Fruit fly (Drosophila melanogaster): ENCODE results near the gene Syt14.

dm6 chr3R:4353569-4353968 is 34.7 kb upstream of the Syt14 start:
- TF ChIP-seq CG7045 (GFP tag; optimal IDR thresholded peaks at IDR 0.05), result no peak
- TF ChIP-seq kay (GFP tag; ENCODE audit: borderline replicate concordance), result no peak
- TF ChIP-seq CG33017 (tag; optimal IDR thresholded peaks at IDR 0.05), result no peak
- no peak for TF ChIP-seq tj (GFP tag; optimal IDR thresholded peaks at IDR 0.05)
- no peak for TF ChIP-seq toe (GFP tag; optimal IDR thresholded peaks at IDR 0.05)
- TF ChIP-seq cic (GFP tag; optimal IDR thresholded peaks at IDR 0.05), result no peak
- TF ChIP-seq Hr96 (GFP tag; optimal IDR thresholded peaks at IDR 0.05), result no peak

All from whole organism, adult.